Worm (Caenorhabditis elegans) whole organism, L4/young adult: ENCODE measurements around the gene Y58A7A.1.

Experiments used
- W03F9.2 ChIP-seq: fragments of 150-350 bp; optimal IDR thresholded peaks from 2 replicates; lab custom pipeline; 2014; ENCODE audit warnings: missing biosample characterization, missing genetic modification characterization
- dao-5 ChIP-seq: sonication (generic microtip); optimal IDR thresholded peaks from 2 replicates; lab custom pipeline; 2016; ENCODE audit warnings: missing genotype, missing genetic modification characterization, moderate library complexity, missing compliant biosample characterization
- him-1 ChIP-seq: sonication (generic microtip); optimal IDR thresholded peaks from 2 replicates; lab custom pipeline; 2016; ENCODE audit warnings: missing genotype, missing genetic modification reagents, missing genetic modification characterization, missing compliant biosample characterization

Gene Y58A7A.1

DNA sequence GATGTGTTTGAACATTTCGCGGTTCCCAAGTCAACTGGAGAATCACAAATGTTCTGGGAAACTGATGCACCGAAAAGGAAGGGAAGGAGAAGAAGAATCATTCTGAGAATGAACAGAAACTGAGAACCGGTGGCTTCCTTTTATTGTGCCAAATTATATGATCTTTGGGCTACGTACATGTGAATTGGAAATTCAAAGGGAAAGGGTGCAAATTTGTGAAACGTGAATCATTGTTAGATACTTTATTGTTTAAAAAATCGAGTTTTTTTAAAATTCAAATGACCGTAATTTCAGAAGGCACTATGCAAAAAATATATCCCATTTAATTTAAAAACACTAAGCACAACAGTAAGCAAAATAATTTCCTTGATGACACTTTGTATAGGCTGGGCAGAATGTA, 34.3 kb downstream of the Y58A7A.1 start, which contains the start of gene K11D12.6:
Gene K11D12.6 (minus strand): TSS at position 101 of the 400 bp plus-strand sequence.
- TF ChIP-seq dao-5 = no peak
- TF ChIP-seq W03F9.2 = no peak
- no peak for TF ChIP-seq him-1

DNA sequence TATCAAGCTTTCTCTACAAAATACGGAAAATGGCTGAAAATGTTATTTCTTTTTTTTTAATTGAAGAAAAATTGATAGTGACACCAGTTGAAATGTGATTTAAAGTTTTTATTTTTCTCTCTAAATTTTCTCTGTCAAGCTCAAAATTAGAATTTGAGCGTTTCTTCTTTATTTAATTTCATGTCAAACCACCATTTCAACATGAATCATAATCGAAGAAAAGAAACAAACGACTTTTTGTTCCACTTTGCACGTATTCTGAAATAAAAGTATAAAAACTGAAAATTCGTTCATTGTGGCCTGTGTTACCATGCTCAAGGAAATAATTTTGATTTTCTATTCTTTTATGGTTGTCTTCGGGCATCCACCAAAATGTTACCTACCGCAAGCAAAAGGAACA, 36.2 kb downstream of the Y58A7A.1 start, which contains the start of gene K11D12.13:
Gene K11D12.13 (plus strand): TSS at position 301 of the 400 bp plus-strand sequence.
- no peak for TF ChIP-seq dao-5
- TF ChIP-seq him-1 = no peak
- TF ChIP-seq W03F9.2 = no peak

DNA sequence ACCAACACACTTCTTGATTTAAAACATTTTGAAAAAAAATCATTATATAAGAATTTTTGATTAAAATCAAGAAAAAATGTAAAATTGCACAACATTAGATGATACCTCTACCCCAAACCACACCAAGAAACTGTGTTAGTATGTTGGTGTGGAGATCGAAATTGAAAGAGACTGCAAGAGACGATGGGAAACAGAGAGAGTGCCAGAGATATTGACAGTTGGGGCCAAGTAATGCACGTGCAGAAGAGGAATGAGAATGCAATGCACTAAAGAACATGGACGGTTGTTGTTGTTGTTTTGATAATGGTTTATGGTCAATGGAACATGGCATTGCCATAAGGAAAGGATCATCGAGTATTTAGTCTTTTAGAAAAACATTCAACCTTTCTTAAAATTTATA, 37.2 kb downstream of the Y58A7A.1 start:
- TF ChIP-seq W03F9.2 = no peak

DNA sequence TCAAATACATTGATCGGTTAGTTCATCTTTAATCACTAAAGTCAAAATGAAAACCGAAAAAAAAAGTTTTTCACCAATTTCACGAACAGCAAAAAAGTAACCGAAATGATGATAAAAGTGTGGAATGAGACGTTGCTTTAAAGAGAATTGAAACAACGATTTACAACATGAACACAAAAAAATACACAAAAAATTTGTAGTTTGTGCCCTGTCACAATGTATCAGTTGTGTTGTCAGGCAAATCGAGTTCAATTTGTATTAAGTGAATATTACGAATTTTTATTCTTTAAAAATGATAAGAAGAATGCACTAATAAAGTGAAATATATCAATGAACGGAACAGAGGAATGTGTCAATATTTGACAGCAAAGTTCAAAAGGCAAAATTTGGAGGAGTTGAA, 37.6 kb downstream of the Y58A7A.1 start:
- TF ChIP-seq W03F9.2 (no peak), him-1 (no peak), dao-5 (no peak)

DNA sequence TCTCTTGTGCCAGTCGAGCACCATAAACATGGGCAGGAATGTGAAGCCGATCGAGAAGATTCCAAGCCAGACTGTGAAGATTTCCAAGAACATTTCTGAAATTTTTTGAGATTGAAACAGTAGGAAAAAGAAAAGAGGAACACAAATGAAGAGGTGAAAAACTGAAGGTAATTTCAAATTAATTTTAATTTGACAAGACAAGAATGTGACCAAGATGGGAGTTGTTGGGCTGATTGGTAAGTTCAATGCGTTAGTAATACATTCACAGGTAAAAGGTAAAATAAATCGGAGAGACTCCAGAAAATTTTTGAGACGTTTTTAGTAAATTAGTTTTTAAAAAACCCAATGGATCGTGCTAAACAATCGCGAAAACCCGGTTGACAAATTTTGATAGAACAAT, 38.6 kb downstream of the Y58A7A.1 start, which contains the start of gene swt-7:
Gene swt-7 (minus strand): TSS at position 101 of the 400 bp plus-strand sequence.
- TF ChIP-seq W03F9.2 (no peak), dao-5 (no peak), him-1 (no peak)

DNA sequence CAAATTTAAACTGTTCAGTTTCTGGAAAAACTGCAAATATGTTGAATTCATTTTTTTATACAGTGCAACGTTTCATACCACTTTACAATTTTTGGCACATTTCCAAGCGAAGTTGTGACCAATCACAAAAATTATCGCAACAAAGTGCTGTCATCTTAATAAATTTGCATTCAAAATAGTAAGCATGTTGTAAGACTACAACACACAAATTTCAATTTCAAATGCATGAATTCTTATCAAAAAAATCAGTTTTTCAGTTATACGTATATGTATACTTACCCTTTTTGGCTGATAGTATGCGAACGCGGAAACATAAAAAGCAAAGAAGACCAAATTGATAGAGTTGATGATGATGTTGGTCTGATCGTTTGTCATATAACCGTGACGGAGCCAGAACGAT, 39.1 kb downstream of the Y58A7A.1 start:
- TF ChIP-seq W03F9.2 = no peak
- no peak for TF ChIP-seq dao-5
- no peak for TF ChIP-seq him-1

DNA sequence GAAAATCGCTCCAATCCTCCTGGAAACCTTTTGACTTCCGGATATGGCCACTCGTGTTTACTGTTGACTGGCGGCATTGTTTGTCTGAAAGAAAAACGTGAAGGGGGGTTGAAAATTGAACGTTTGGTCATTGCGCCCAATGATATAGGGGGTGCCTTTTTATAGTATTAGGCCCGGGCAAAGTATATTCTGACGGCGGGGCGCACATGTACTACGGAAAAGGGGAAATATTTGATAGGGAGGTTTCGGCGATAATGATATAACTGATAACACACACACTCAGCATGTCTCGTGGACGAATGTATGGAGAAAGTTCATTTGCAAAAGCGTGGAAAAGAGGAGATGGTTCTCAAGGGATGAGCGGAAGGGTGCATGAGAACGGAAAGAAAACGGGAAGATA, 41.7 kb downstream of the Y58A7A.1 start, which contains the start of gene cpt-4:
Gene cpt-4 (minus strand): TSS at position 84 of the 400 bp plus-strand sequence.
- no peak for TF ChIP-seq him-1
- no peak for TF ChIP-seq dao-5
- TF ChIP-seq W03F9.2 = no peak

DNA sequence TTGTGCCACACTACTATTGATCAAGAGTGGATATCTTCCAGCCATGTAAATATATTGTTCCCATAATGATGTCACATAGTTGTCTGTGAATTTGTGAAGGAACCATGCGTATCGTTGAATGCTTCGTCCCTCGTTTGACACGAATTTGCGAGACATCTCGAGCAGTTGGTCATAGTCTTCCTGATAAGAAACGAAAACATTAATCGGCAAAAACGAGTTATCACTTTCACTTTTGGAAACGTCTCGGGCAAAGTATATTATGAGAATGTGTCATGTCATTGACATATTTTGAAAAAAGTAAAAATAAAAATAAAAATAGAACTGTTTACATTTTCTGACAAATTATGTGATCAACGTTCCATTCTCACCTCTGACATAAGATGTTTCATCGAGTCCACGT, 42.9 kb downstream of the Y58A7A.1 start:
- no peak for TF ChIP-seq dao-5
- no peak for TF ChIP-seq W03F9.2
- no peak for TF ChIP-seq him-1

DNA sequence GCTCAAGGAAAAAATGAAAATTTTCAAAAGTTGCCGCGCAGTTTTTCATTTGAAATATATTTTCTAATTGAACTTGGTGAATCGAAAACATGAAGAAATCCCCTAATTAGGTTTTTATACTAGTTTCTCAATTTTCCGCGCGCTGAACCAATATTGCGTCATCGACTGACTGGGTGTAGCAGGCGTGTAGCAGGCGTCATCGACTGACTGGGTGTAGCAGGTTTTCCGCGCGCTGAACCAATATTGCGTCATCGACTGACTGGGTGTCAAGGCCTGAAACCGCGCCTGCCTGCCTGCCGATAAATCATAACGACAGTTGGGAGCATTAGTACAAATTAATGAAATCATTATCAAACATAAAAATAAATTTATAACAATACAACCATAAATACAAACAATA, 46.0 kb downstream of the Y58A7A.1 start:
- TF ChIP-seq him-1 (no peak), dao-5 (no peak), W03F9.2 (no peak)

DNA sequence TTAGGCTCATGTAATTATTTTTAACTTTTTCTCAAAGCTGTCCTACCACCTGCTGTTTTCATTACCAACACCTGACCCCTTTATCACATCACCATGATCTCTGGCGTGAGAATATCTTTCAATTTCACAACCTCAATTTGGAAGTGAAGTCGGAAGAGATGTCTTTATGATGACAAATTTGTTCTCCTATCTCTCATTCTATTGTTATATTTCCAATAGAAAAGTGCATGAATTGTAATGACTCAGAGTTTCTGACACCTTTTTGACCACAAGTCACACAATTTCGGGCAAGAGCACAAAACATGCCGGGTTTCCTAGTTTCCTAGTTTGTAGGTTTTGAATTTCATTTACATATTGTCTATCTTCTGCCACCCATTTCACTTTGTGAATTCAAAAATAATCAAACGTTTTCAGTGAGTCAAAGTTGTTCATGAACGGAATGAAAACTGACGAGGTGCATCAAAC, 50.5 kb downstream of the Y58A7A.1 start, which contains the start of gene srr-4:
Gene srr-4 (plus strand): TSS at position 415 of the 465 bp plus-strand sequence.
- no peak for TF ChIP-seq him-1
- no peak for TF ChIP-seq dao-5
- no peak for TF ChIP-seq W03F9.2

DNA sequence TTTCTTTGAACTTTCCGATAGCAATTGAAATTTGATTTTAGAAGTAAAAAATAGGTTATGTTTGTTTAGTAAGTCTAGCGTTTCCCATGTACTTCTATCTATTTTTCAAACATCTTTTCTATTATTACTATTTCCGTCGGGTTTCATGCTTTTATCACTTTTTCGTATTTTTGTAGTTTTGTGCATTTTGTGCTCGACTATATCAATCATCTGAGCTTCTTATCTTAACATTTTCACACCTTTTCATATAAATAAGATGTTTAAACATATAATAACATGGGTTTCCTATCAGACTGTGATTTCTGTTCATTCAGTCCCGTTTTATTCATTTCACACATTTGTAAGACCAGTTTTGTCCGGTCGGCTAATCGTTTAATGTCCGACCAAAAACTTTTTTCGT, 51.3 kb downstream of the Y58A7A.1 start:
- TF ChIP-seq dao-5 (no peak), him-1 (no peak), W03F9.2 (no peak)
